Worm (Caenorhabditis elegans): Measurements from ENCODE around the gene C04A11.2.

The C04A11.2 gene

ce11 chrX:13687111-13687512, 18.5 kb upstream of the C04A11.2 start (continued):
- TF ChIP-seq lin-54 (GFP tag; optimal IDR thresholded peaks at IDR 0.05) (peak; percentile 3), egl-44 (GFP tag; IDR thresholded peaks at IDR 0.05) (0 out of 2 replicates have a peak, but pooled peaks have one; percentile 42), attf-3 (GFP tag; conservative IDR thresholded peaks at IDR 0.05) (no peak)

DNA sequence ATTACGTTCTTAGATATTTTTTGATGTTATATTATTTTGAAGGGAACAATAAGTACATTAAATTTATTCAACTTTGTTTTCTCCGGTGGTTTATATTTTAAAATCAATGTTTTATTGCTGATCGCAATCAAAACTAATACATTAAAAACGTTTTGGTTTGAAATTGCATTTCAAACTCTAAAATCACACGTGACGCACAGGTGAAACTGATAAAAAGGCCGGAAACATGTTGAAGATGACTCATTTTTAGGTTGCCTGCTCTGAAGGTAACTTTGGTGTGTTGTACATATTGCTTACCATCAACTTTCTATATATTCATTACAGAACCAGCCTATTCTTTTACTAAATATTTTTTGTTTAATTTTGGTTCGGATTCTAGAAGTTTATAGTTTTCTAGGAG, 17.1 kb upstream of the C04A11.2 start:
- TF ChIP-seq nhr-80 (tag; optimal IDR thresholded peaks at IDR 0.05) (peak; percentile 41), hrde-1 (tag; optimal IDR thresholded peaks at IDR 0.05; ENCODE audit: borderline replicate concordance) (no peak)

- no peak for TF ChIP-seq ccch-3 (GFP tag; optimal IDR thresholded peaks at IDR 0.05)
- no peak for TF ChIP-seq Y53F4B.3 (GFP tag; IDR thresholded peaks at IDR 0.05)
- TF ChIP-seq B0261.1 (tag; optimal IDR thresholded peaks at IDR 0.05) = no peak
- TF ChIP-seq egl-18 (GFP tag; IDR thresholded peaks at IDR 0.05) = no peak
- TF ChIP-seq ZK185.1 (tag; optimal IDR thresholded peaks at IDR 0.05; ENCODE audit: poor library complexity, severe bottlenecking) = no peak
- no peak for TF ChIP-seq ceh-91 (GFP tag; IDR thresholded peaks at IDR 0.05)
- no peak for TF ChIP-seq F55B11.4 (tag; optimal IDR thresholded peaks at IDR 0.05; ENCODE audit: borderline replicate concordance, insufficient read depth)
- TF ChIP-seq ceh-27 (GFP tag; optimal IDR thresholded peaks at IDR 0.05) = no peak
- TF ChIP-seq ceh-58 (GFP tag; IDR thresholded peaks at IDR 0.05) = no peak
- TF ChIP-seq tlf-1 (GFP tag; optimal IDR thresholded peaks at IDR 0.05) = no peak
- TF ChIP-seq nhr-120 (GFP tag; IDR thresholded peaks at IDR 0.05) = no peak
- no peak for TF ChIP-seq C17E4.6 (GFP tag; IDR thresholded peaks at IDR 0.05)
- no peak for TF ChIP-seq sptf-2 (GFP tag; optimal IDR thresholded peaks at IDR 0.05)
- TF ChIP-seq ceh-100 (GFP tag; IDR thresholded peaks at IDR 0.05) = no peak
Observed at ce11 chrX:13676892-13677291, 8.3 kb upstream of the C04A11.2 start, which contains the start of gene gck-4. Gene gck-4 (plus strand): TSS chrX:13677192.

DNA sequence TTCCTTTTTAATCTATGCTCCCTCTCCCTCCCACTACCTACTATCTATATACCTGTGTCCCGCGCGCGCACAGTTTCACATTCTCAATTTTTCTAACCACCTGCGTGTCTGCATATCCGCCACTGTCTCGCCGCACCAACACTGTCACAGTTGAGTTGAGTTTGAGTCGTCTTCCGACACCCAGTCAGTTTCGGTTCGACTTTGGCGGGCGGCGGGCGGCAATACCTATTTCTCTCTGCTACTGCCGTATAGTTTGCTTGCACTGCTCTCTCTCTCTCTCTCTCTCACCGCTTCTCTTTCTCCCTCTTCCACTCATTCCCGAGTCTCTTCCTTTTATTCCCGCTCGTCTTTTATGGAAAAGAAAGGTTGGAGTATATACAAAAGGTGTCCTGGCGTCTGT, 6.8 kb upstream of the C04A11.2 start:
- no peak for TF ChIP-seq snpc-1.1 (tag; optimal IDR thresholded peaks at IDR 0.05; ENCODE audit: insufficient read depth)
- no peak for TF ChIP-seq lir-1 (GFP tag; conservative IDR thresholded peaks at IDR 0.05)
- no peak for TF ChIP-seq B0261.1 (tag; optimal IDR thresholded peaks at IDR 0.05)
- no peak for TF ChIP-seq ama-1 (optimal IDR thresholded peaks at IDR 0.05)
- no peak for TF ChIP-seq ama-1 (GFP tag; optimal IDR thresholded peaks at IDR 0.05)
- no peak for TF ChIP-seq zim-3 (tag; optimal IDR thresholded peaks at IDR 0.05)
- TF ChIP-seq ceh-91 (GFP tag; IDR thresholded peaks at IDR 0.05) = no peak
- no peak for TF ChIP-seq F39B2.1 (GFP tag; IDR thresholded peaks at IDR 0.05)
- no peak for TF ChIP-seq D2030.7 (GFP tag; IDR thresholded peaks at IDR 0.05)
- no peak for TF ChIP-seq nfya-2 (GFP tag; IDR thresholded peaks at IDR 0.05)
- peak; percentile 28 for TF ChIP-seq tbp1 (GFP tag; optimal IDR thresholded peaks at IDR 0.05)
- TF ChIP-seq F10E7.11 (tag; optimal IDR thresholded peaks at IDR 0.05) = no peak
- TF ChIP-seq let-607 (tag; optimal IDR thresholded peaks at IDR 0.05) = no peak
- TF ChIP-seq die-1 (tag; optimal IDR thresholded peaks at IDR 0.05) = peak; percentile 10
- TF ChIP-seq hrde-1 (tag; optimal IDR thresholded peaks at IDR 0.05; ENCODE audit: borderline replicate concordance) = no peak
- no peak for TF ChIP-seq ccch-3 (GFP tag; optimal IDR thresholded peaks at IDR 0.05)
- no peak for TF ChIP-seq ztf-26 (tag; optimal IDR thresholded peaks at IDR 0.05)
- TF ChIP-seq ztf-28 (GFP tag; IDR thresholded peaks at IDR 0.05) = no peak
- TF ChIP-seq hlh-12 (tag; optimal IDR thresholded peaks at IDR 0.05) = no peak
- TF ChIP-seq C06A6.2 (GFP tag; conservative IDR thresholded peaks at IDR 0.05) = no peak
- no peak for TF ChIP-seq tlf-1 (GFP tag; optimal IDR thresholded peaks at IDR 0.05)
- no peak for TF ChIP-seq Y67H2A.10 (GFP tag; conservative IDR thresholded peaks at IDR 0.05)
- no peak for TF ChIP-seq unc-130 (GFP tag; optimal IDR thresholded peaks at IDR 0.05)
- TF ChIP-seq dpl-1 (GFP tag; optimal IDR thresholded peaks at IDR 0.05) = no peak
- TF ChIP-seq sea-2 (GFP tag; IDR thresholded peaks at IDR 0.05) = no peak
- TF ChIP-seq C17E4.6 (GFP tag; IDR thresholded peaks at IDR 0.05) = no peak
- no peak for TF ChIP-seq aptf-2 (GFP tag; conservative IDR thresholded peaks at IDR 0.05)
- TF ChIP-seq nhr-27 (tag; optimal IDR thresholded peaks at IDR 0.05) = no peak
- no peak for TF ChIP-seq fkh-3 (tag; optimal IDR thresholded peaks at IDR 0.05)
- TF ChIP-seq atf-7 (tag; optimal IDR thresholded peaks at IDR 0.05) = peak; percentile 33
- peak; percentile 88 for TF ChIP-seq zfh-2 (GFP tag; conservative IDR thresholded peaks at IDR 0.05)
